Comparison of ENCODE assay signal across 1 fruit fly cellular context in the genomic region with DNA sequence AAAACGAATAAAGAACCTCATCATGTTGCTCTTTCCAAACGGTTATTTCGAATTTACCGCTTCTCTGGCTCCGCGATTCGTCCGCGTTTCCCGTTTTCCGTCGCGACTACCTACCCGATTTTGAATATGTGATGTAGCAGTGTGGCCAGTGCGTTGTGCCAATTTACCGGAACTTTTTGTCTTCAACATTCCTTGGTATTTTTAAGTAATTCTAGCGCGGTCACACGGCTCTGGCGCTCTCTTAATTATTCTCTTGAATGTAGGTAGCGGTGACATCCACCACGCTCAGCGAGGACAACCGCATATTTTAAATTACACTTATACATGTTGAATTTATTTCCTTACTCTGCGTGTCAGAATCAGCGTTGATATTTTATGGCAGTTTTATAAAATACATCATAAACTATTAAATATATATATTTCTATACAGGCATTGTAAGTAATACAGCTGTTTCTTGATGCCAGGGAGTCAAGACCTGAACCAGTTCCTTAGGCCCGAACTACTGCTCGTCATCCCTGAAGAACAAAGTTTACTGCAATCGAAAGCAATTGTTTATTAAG.
TF ChIP-seq lines count a peak whose summit lies in the region.

A gene (minus strand): TSS at position 132 of the 561 bp plus-strand sequence.
A gene (minus strand): TSS at position 132 of the 561 bp plus-strand sequence.
A gene (plus strand): TSS at position 498 of the 561 bp plus-strand sequence.

TF ChIP-seq in whole organism, embryonic, 481 proteins besides CTCF, POLR2A, EP300 and RAD21 (continued from another document):
- peak; percentile 2 for TF ChIP-seq p53 (GFP tag; optimal IDR thresholded peaks at IDR 0.05; lab: Kevin White, UChicago)
- TF ChIP-seq CG8924 (tag; optimal IDR thresholded peaks at IDR 0.05; lab: Kevin White, UChicago) = peak; percentile 60
- TF ChIP-seq CG6254 (GFP tag; optimal IDR thresholded peaks at IDR 0.05; lab: Kevin White, UChicago) = no peak
- no peak for TF ChIP-seq Hr3 (GFP tag; optimal IDR thresholded peaks at IDR 0.05; lab: Kevin White, UChicago)
- no peak for TF ChIP-seq klu (GFP tag; IDR thresholded peaks at IDR 0.05; lab: Robert Waterston, UW)
- TF ChIP-seq Six4 (GFP tag; optimal IDR thresholded peaks at IDR 0.05; lab: Kevin White, UChicago) = no peak
- TF ChIP-seq CG34224 (GFP tag; IDR thresholded peaks at IDR 0.05; lab: Robert Waterston, UW; ENCODE audit: partially characterized antibody) = peak; percentile 55; the same call in 2 of the 3 replicates
- no peak for TF ChIP-seq CG8944 (GFP tag; optimal IDR thresholded peaks at IDR 0.05; lab: Kevin White, UChicago)
- TF ChIP-seq insv (GFP tag; optimal IDR thresholded peaks at IDR 0.05; lab: Kevin White, UChicago) = peak in 1 of 2 experiments; percentile 21
- TF ChIP-seq CG15011 (GFP tag; optimal IDR thresholded peaks at IDR 0.05; lab: Kevin White, UChicago) = peak; percentile 45
- TF ChIP-seq B-H2 (GFP tag; optimal IDR thresholded peaks at IDR 0.05; lab: Kevin White, UChicago) = peak; percentile 51
- TF ChIP-seq CG12071 (GFP tag; optimal IDR thresholded peaks at IDR 0.05; lab: Kevin White, UChicago) = peak; percentile 6
- no peak for TF ChIP-seq fu2 (GFP tag; optimal IDR thresholded peaks at IDR 0.05; lab: Kevin White, UChicago)
- no peak for TF ChIP-seq bowl (GFP tag; IDR thresholded peaks at IDR 0.05; lab: Robert Waterston, UW)
- TF ChIP-seq CG11085 (GFP tag; IDR thresholded peaks at IDR 0.05; lab: Robert Waterston, UW) = no peak
- no peak for TF ChIP-seq CG10979 (tag; optimal IDR thresholded peaks at IDR 0.05; lab: Kevin White, UChicago)
- TF ChIP-seq fru (optimal IDR thresholded peaks at IDR 0.05; lab: Kevin White, UChicago) = no peak
- TF ChIP-seq prd (optimal IDR thresholded peaks at IDR 0.05; lab: Kevin White, UChicago) = no peak
- no peak for TF ChIP-seq prd (GFP tag; IDR thresholded peaks at IDR 0.05; lab: Robert Waterston, UW)
- peak; percentile 47; the same call in 1 of the 2 replicates for TF ChIP-seq Rfx (GFP tag; IDR thresholded peaks at IDR 0.05; lab: Robert Waterston, UW)
- peak; percentile 1 for TF ChIP-seq CG6765 (GFP tag; optimal IDR thresholded peaks at IDR 0.05; lab: Kevin White, UChicago)
- TF ChIP-seq MTF-1 (GFP tag; optimal IDR thresholded peaks at IDR 0.05; lab: Kevin White, UChicago; ENCODE audit: borderline replicate concordance) = peak; percentile 46
- peak; percentile 7 for TF ChIP-seq CG7987 (GFP tag; optimal IDR thresholded peaks at IDR 0.05; lab: Kevin White, UChicago)
- no peak for TF ChIP-seq CG17568 (GFP tag; optimal IDR thresholded peaks at IDR 0.05; lab: Kevin White, UChicago)
- TF ChIP-seq mld (GFP tag; IDR thresholded peaks at IDR 0.05; lab: Robert Waterston, UW; ENCODE audit: partially characterized antibody) = 0 out of 3 replicates have a peak, but pooled peaks have one; percentile 6
- TF ChIP-seq CG7928 (GFP tag; optimal IDR thresholded peaks at IDR 0.05; lab: Kevin White, UChicago) = peak; percentile 98
- no peak for TF ChIP-seq Xbp1 (GFP tag; optimal IDR thresholded peaks at IDR 0.05; lab: Kevin White, UChicago)
- peak; percentile 11 for TF ChIP-seq bigmax (GFP tag; optimal IDR thresholded peaks at IDR 0.05; lab: Kevin White, UChicago)
- peak; percentile 55 for TF ChIP-seq CG8290 (GFP tag; optimal IDR thresholded peaks at IDR 0.05; lab: Kevin White, UChicago)
- TF ChIP-seq CG8290 (tag; optimal IDR thresholded peaks at IDR 0.05; lab: Kevin White, UChicago) = peak in 1 of 2 experiments; percentile 82
- no peak for TF ChIP-seq CG5245 (GFP tag; optimal IDR thresholded peaks at IDR 0.05; lab: Kevin White, UChicago)
- TF ChIP-seq CG9437 (GFP tag; optimal IDR thresholded peaks at IDR 0.05; lab: Kevin White, UChicago) = no peak
- peak; percentile 12 for TF ChIP-seq repo (GFP tag; optimal IDR thresholded peaks at IDR 0.05; lab: Kevin White, UChicago)
- TF ChIP-seq NC2α (GFP tag; optimal IDR thresholded peaks at IDR 0.05; lab: Kevin White, UChicago) = no peak
- TF ChIP-seq Meics (GFP tag; optimal IDR thresholded peaks at IDR 0.05; lab: Kevin White, UChicago) = peak; percentile 7
- TF ChIP-seq yki (optimal IDR thresholded peaks at IDR 0.05; lab: Kevin White, UChicago) = no peak
